Fruit fly (Drosophila melanogaster) whole organism, prepupa: ENCODE data around the gene CG8034.

Experiments used
- Blimp-1 ChIP-seq: fragments of 200-800 bp; sonication (Bioruptor generic); optimal IDR thresholded peaks from 3 replicates; lab custom pipeline; 2017; ENCODE audit warnings: missing biosample characterization, missing genetic modification characterization, mild to moderate bottlenecking, moderate library complexity, missing genetic modification reagents
- CG11294 ChIP-seq: fragments of 200-800 bp; sonication (Bioruptor generic); IDR thresholded peaks from 2 replicates; pipeline ENCODE4 v1.3.6; 2022; ENCODE audit warnings: missing biosample characterization, missing genetic modification characterization
- CG11762 ChIP-seq: fragments of 200-800 bp; sonication (Bioruptor generic); optimal IDR thresholded peaks from 3 replicates; lab custom pipeline; 2016; ENCODE audit warnings: missing biosample characterization, missing genetic modification characterization; ENCODE audit not compliant: insufficient read depth
- CG11902 ChIP-seq: fragments of 200-800 bp; sonication (Bioruptor generic); optimal IDR thresholded peaks from 3 replicates; lab custom pipeline; 2016; ENCODE audit warnings: missing biosample characterization, missing genetic modification characterization
- CG15336 ChIP-seq: fragments of 200-800 bp; sonication (Bioruptor generic); IDR thresholded peaks from 2 replicates; pipeline ENCODE4 v1.3.6; 2022; ENCODE audit warnings: missing biosample characterization, missing genetic modification characterization
- CG1621 ChIP-seq: fragments of 200-800 bp; sonication (Bioruptor generic); optimal IDR thresholded peaks from 3 replicates; lab custom pipeline; 2018; ENCODE audit warnings: missing biosample characterization, mild to moderate bottlenecking, missing genetic modification characterization
- CG16779 ChIP-seq: fragments of 200-800 bp; sonication (Bioruptor generic); optimal IDR thresholded peaks from 3 replicates; lab custom pipeline; 2017; ENCODE audit warnings: missing biosample characterization, mild to moderate bottlenecking, missing genetic modification characterization
- CG3032 ChIP-seq: fragments of 200-800 bp; optimal IDR thresholded peaks from 2 replicates; lab custom pipeline; 2019; ENCODE audit warnings: missing biosample characterization, mild to moderate bottlenecking, missing genetic modification characterization, moderate library complexity
- CG31627 ChIP-seq: fragments of 200-800 bp; sonication (Bioruptor generic); optimal IDR thresholded peaks from 3 replicates; lab custom pipeline; 2016; ENCODE audit warnings: missing biosample characterization, missing genetic modification characterization
- CG32006 ChIP-seq: fragments of 200-800 bp; sonication (Bioruptor generic); optimal IDR thresholded peaks from 3 replicates; lab custom pipeline; 2017; ENCODE audit warnings: missing biosample characterization, mild to moderate bottlenecking, missing genetic modification characterization
- CG34406 ChIP-seq: fragments of 200-800 bp; sonication (Bioruptor generic); optimal IDR thresholded peaks from 3 replicates; lab custom pipeline; 2016; ENCODE audit warnings: missing biosample characterization, missing genetic modification characterization
- CG3919 ChIP-seq: fragments of 200-800 bp; sonication (Bioruptor generic); optimal IDR thresholded peaks from 3 replicates; lab custom pipeline; 2016; ENCODE audit warnings: missing biosample characterization, missing genetic modification characterization
- CG4318 ChIP-seq: fragments of 200-800 bp; sonication (Bioruptor generic); optimal IDR thresholded peaks from 3 replicates; lab custom pipeline; 2017; ENCODE audit warnings: missing biosample characterization, mild to moderate bottlenecking, missing genetic modification characterization
- CG6163 ChIP-seq: fragments of 200-800 bp; sonication (Bioruptor generic); IDR thresholded peaks from 3 replicates; pipeline ENCODE4 v1.3.6; 2022; ENCODE audit warnings: missing biosample characterization, missing genetic modification characterization
- CG6276 ChIP-seq: fragments of 200-800 bp; sonication (Bioruptor generic); optimal IDR thresholded peaks from 2 replicates; lab custom pipeline; 2017; ENCODE audit warnings: missing biosample characterization, mild to moderate bottlenecking, missing genetic modification characterization
- CG6792 ChIP-seq: fragments of 200-800 bp; sonication (Bioruptor generic); optimal IDR thresholded peaks from 3 replicates; lab custom pipeline; 2016; ENCODE audit warnings: missing biosample characterization, missing genetic modification characterization
- CG6808 ChIP-seq: fragments of 200-800 bp; sonication (Bioruptor generic); optimal IDR thresholded peaks from 3 replicates; lab custom pipeline; 2017; ENCODE audit warnings: missing biosample characterization, missing genetic modification characterization, mild to moderate bottlenecking, moderate library complexity, missing genetic modification reagents
- CG6854 ChIP-seq: fragments of 200-800 bp; sonication (Bioruptor generic); optimal IDR thresholded peaks from 2 replicates; lab custom pipeline; 2017; ENCODE audit warnings: missing biosample characterization, mild to moderate bottlenecking, missing genetic modification characterization
- CG7368 ChIP-seq: fragments of 200-800 bp; sonication (Bioruptor generic); optimal IDR thresholded peaks from 3 replicates; lab custom pipeline; 2016; ENCODE audit warnings: missing biosample characterization, missing genetic modification characterization
- CG8119 ChIP-seq: fragments of 200-800 bp; sonication (Bioruptor generic); IDR thresholded peaks from 3 replicates; pipeline ENCODE4 v1.3.6; 2022; ENCODE audit warnings: missing biosample characterization, missing genetic modification characterization
- CG8632 ChIP-seq: fragments of 200-800 bp; sonication (Bioruptor generic); optimal IDR thresholded peaks from 3 replicates; lab custom pipeline; 2016; ENCODE audit warnings: missing biosample characterization, missing genetic modification characterization
- CG9139 ChIP-seq: fragments of 200-800 bp; sonication (Bioruptor generic); optimal IDR thresholded peaks from 3 replicates; lab custom pipeline; 2017; ENCODE audit warnings: missing biosample characterization, mild to moderate bottlenecking, missing genetic modification characterization
- Eip75B ChIP-seq: fragments of 200-800 bp; sonication (Bioruptor generic); optimal IDR thresholded peaks from 3 replicates; lab custom pipeline; 2016; ENCODE audit warnings: missing biosample characterization, missing genetic modification characterization
- Eip78C ChIP-seq: fragments of 200-800 bp; sonication (Bioruptor generic); peaks from one replicate; lab custom pipeline; 2016; ENCODE audit warnings: missing biosample characterization, missing genetic modification characterization
- Eip93F ChIP-seq: fragments of 200-800 bp; sonication (Bioruptor generic); optimal IDR thresholded peaks from 2 replicates; lab custom pipeline; 2016; ENCODE audit warnings: missing biosample characterization, mild to moderate bottlenecking, missing genetic modification characterization
- Ets96B ChIP-seq: fragments of 200-800 bp; optimal IDR thresholded peaks from 2 replicates; lab custom pipeline; 2019; ENCODE audit warnings: missing biosample characterization, mild to moderate bottlenecking, missing genetic modification characterization, moderate library complexity
- Gug ChIP-seq: fragments of 200-800 bp; sonication (Bioruptor generic); IDR thresholded peaks from 2 replicates; pipeline ENCODE4 v1.3.6; 2022; ENCODE audit warnings: missing biosample characterization, missing genetic modification characterization
- Hr38 ChIP-seq: sonication (Bioruptor generic); optimal IDR thresholded peaks from 2 replicates; lab custom pipeline; 2016; ENCODE audit warnings: missing biosample characterization, missing genetic modification characterization
- Hr39 ChIP-seq: fragments of 200-800 bp; sonication (Bioruptor generic); optimal IDR thresholded peaks from 2 replicates; lab custom pipeline; 2016; ENCODE audit warnings: missing biosample characterization, missing genetic modification characterization
- Hr4 ChIP-seq: fragments of 200-800 bp; sonication (Bioruptor generic); optimal IDR thresholded peaks from 3 replicates; lab custom pipeline; 2016; ENCODE audit warnings: missing biosample characterization, missing genetic modification characterization
- Lpt ChIP-seq: fragments of 200-800 bp; sonication (Bioruptor generic); optimal IDR thresholded peaks from 3 replicates; lab custom pipeline; 2016; ENCODE audit warnings: missing biosample characterization, missing genetic modification characterization
- Met ChIP-seq: fragments of 200-800 bp; sonication (Bioruptor generic); optimal IDR thresholded peaks from 3 replicates; lab custom pipeline; 2016; ENCODE audit warnings: missing biosample characterization, missing genetic modification characterization
- OdsH ChIP-seq: fragments of 200-800 bp; sonication (Bioruptor generic); optimal IDR thresholded peaks from 3 replicates; lab custom pipeline; 2016; ENCODE audit warnings: missing biosample characterization, missing genetic modification characterization
- Smox ChIP-seq: fragments of 200-800 bp; sonication (Bioruptor generic); optimal IDR thresholded peaks from 3 replicates; lab custom pipeline; 2016; ENCODE audit warnings: missing biosample characterization, missing genetic modification characterization
- Sox102F ChIP-seq: fragments of 200-800 bp; sonication (Bioruptor generic); optimal IDR thresholded peaks from 2 replicates; lab custom pipeline; 2016; ENCODE audit warnings: missing biosample characterization, mild to moderate bottlenecking, missing genetic modification characterization
- Sox14 ChIP-seq: fragments of 200-800 bp; sonication (Bioruptor generic); optimal IDR thresholded peaks from 3 replicates; lab custom pipeline; 2016; ENCODE audit warnings: missing biosample characterization, missing genetic modification characterization
- Sox15 ChIP-seq: fragments of 200-800 bp; sonication (Bioruptor generic); optimal IDR thresholded peaks from 3 replicates; lab custom pipeline; 2016; ENCODE audit warnings: missing biosample characterization, missing genetic modification characterization
- acj6 ChIP-seq: fragments of 200-800 bp; sonication (Bioruptor generic); optimal IDR thresholded peaks from 3 replicates; lab custom pipeline; 2016; ENCODE audit warnings: missing biosample characterization, missing genetic modification characterization
- cyc ChIP-seq: fragments of 200-800 bp; sonication (Bioruptor generic); optimal IDR thresholded peaks from 3 replicates; lab custom pipeline; 2016; ENCODE audit warnings: missing biosample characterization, missing genetic modification characterization
- dac ChIP-seq: fragments of 200-800 bp; sonication (Bioruptor generic); optimal IDR thresholded peaks from 2 replicates; lab custom pipeline; 2017; ENCODE audit warnings: missing biosample characterization, mild to moderate bottlenecking, missing genetic modification characterization
- dsx ChIP-seq: fragments of 200-800 bp; optimal IDR thresholded peaks from 3 replicates; lab custom pipeline; 2019; ENCODE audit warnings: missing biosample characterization, mild to moderate bottlenecking, missing genetic modification characterization, moderate library complexity; ENCODE audit not compliant: poor library complexity, severe bottlenecking
- eg ChIP-seq: fragments of 200-800 bp; sonication (Bioruptor generic); IDR thresholded peaks from 3 replicates; pipeline ENCODE4 v1.3.6; 2022; ENCODE audit warnings: missing biosample characterization, missing genetic modification characterization
- esn ChIP-seq: fragments of 200-800 bp; sonication (Bioruptor generic); optimal IDR thresholded peaks from 2 replicates; lab custom pipeline; 2016; ENCODE audit warnings: missing biosample characterization, mild to moderate bottlenecking, missing genetic modification characterization, moderate library complexity
- fd59A ChIP-seq: fragments of 200-800 bp; sonication (Bioruptor generic); optimal IDR thresholded peaks from 2 replicates; lab custom pipeline; 2017; ENCODE audit warnings: missing biosample characterization, mild to moderate bottlenecking, missing genetic modification characterization, missing genetic modification reagents
- fd85E ChIP-seq: fragments of 200-800 bp; sonication (Bioruptor generic); optimal IDR thresholded peaks from 3 replicates; lab custom pipeline; 2016; ENCODE audit warnings: missing biosample characterization, missing genetic modification characterization
- lz ChIP-seq: fragments of 200-800 bp; sonication (Bioruptor generic); optimal IDR thresholded peaks from 3 replicates; lab custom pipeline; 2016; ENCODE audit warnings: missing biosample characterization, missing genetic modification characterization
- net ChIP-seq: fragments of 200-800 bp; sonication (Bioruptor generic); optimal IDR thresholded peaks from 3 replicates; lab custom pipeline; 2016; ENCODE audit warnings: missing biosample characterization, missing genetic modification characterization
- pdm3 ChIP-seq: fragments of 200-800 bp; sonication (Bioruptor generic); optimal IDR thresholded peaks from 3 replicates; lab custom pipeline; 2016; ENCODE audit warnings: missing biosample characterization, missing genetic modification characterization
- salr ChIP-seq, 2 experiments: fragments of 200-800 bp; sonication (Bioruptor generic); optimal IDR thresholded peaks; 3 replicates each; lab custom pipeline; 2016 to 2018; ENCODE audit warnings: missing biosample characterization in 2 of 2, missing genetic modification characterization in 2 of 2, mild to moderate bottlenecking in 1 of 2
- spab ChIP-seq: fragments of 200-800 bp; sonication (Bioruptor generic); optimal IDR thresholded peaks from 2 replicates; lab custom pipeline; 2017; ENCODE audit warnings: missing biosample characterization, mild to moderate bottlenecking, missing genetic modification characterization, missing genetic modification reagents
- svp ChIP-seq: fragments of 200-800 bp; sonication (Bioruptor generic); peaks from one replicate; lab custom pipeline; 2016; ENCODE audit warnings: missing biosample characterization, missing genetic modification characterization

Gene CG8034

DNA sequence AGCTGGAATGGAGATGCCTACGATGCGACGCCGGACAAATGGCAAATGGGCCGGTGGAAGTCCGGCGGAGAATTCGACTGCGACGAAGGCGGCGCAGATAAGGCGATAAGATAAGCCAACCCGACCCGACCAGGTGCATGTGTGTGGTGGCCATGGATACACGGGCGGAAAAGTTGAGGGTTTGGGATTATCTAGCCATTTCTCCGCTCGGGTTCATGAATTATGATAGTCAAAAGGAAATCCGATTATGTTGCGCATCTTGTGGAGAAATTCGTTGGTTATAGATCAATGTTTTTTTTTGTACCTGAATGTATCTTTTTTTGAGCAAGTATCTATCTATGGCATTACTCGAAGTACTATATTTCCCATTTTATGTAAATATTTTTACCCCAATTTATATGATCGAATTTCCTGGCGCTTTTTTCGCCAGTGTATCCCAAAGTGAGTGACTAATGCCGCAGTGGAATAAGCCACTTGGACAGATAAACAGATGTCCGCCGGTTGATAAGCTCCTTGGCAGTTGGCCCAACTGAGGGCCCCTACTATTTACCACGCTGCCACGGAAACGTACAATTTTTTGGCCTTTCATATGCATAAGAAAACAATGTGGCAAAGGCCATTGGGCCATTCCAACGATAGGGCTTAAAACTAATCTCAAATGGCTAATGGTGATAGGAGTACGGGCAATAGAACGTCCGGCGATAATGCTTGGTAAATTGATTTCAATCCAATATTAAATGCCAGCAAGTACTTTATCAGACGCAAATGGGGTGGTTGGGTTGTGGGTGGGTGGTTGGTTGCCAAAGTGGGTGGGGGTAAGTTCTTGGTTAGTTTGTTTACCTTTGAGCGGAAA, 50.5 kb downstream of the CG8034 start, which contains the start of gene CG7992:
Gene CG7992 (minus strand): TSS at position 51 of the 853 bp plus-strand sequence.
- peak; percentile 56 for TF ChIP-seq CG34406
- peak; percentile 51 for TF ChIP-seq Hr39 (GFP tag; lab: Kevin White, UChicago)
- TF ChIP-seq dac (GFP tag; lab: Kevin White, UChicago) = no peak
- TF ChIP-seq fd59A (GFP tag; lab: Kevin White, UChicago) = no peak
- no peak for TF ChIP-seq CG3919
- no peak for TF ChIP-seq CG3032 (tag; lab: Kevin White, UChicago)
- TF ChIP-seq Eip93F = no peak
- TF ChIP-seq spab (GFP tag; lab: Kevin White, UChicago) = no peak
- peak; percentile 33 for TF ChIP-seq Sox14 (GFP tag; lab: Kevin White, UChicago)
- TF ChIP-seq Hr38 (GFP tag; lab: Kevin White, UChicago) = no peak
- no peak for TF ChIP-seq svp (GFP tag; lab: Kevin White, UChicago)
- peak; percentile 55 for TF ChIP-seq OdsH (GFP tag; lab: Kevin White, UChicago)
- no peak for TF ChIP-seq CG6163 (GFP tag; lab: Robert Waterston, UW)
- no peak for TF ChIP-seq salr (GFP tag; optimal IDR thresholded peaks at IDR 0.05; lab: Kevin White, UChicago)
- no peak for TF ChIP-seq dsx (GFP tag; lab: Kevin White, UChicago)
- TF ChIP-seq CG11294 (GFP tag; lab: Robert Waterston, UW) = no peak
- TF ChIP-seq CG11762 = no peak
- TF ChIP-seq CG11902 = peak; percentile 6
- TF ChIP-seq acj6 (GFP tag; lab: Kevin White, UChicago) = peak; percentile 51
- no peak for TF ChIP-seq Ets96B
- TF ChIP-seq CG32006 (GFP tag; lab: Kevin White, UChicago) = peak; percentile 30
- TF ChIP-seq CG31627 (GFP tag; lab: Kevin White, UChicago) = peak; percentile 47
- TF ChIP-seq Smox = peak; percentile 62
- 0 out of 3 replicates have a peak, but pooled peaks have one; percentile 32 for TF ChIP-seq CG8119 (GFP tag; lab: Robert Waterston, UW)
- TF ChIP-seq Lpt (GFP tag; lab: Kevin White, UChicago) = no peak
- TF ChIP-seq fd85E (GFP tag; lab: Kevin White, UChicago) = no peak
- TF ChIP-seq esn (GFP tag; lab: Kevin White, UChicago) = peak; percentile 64
- peak; percentile 49 for TF ChIP-seq lz (GFP tag; lab: Kevin White, UChicago)
- TF ChIP-seq Sox15 (GFP tag; lab: Kevin White, UChicago) = peak; percentile 31
- TF ChIP-seq CG4318 (GFP tag; lab: Kevin White, UChicago) = no peak
- peak; percentile 80 for TF ChIP-seq Eip78C (GFP tag; lab: Kevin White, UChicago)
- TF ChIP-seq CG6808 (GFP tag; lab: Kevin White, UChicago) = no peak
- TF ChIP-seq CG6792 (GFP tag; lab: Kevin White, UChicago) = peak; percentile 56
- TF ChIP-seq eg (GFP tag; lab: Robert Waterston, UW) = 0 out of 3 replicates have a peak, but pooled peaks have one; percentile 31
- TF ChIP-seq CG6854 (GFP tag; lab: Kevin White, UChicago) = no peak
- no peak for TF ChIP-seq CG7368 (GFP tag; lab: Kevin White, UChicago)
- no peak for TF ChIP-seq Met (GFP tag; lab: Kevin White, UChicago)
- peak; percentile 48 for TF ChIP-seq net
- no peak for TF ChIP-seq CG6276 (GFP tag; lab: Kevin White, UChicago)
- peak; percentile 40 for TF ChIP-seq CG8632 (GFP tag; lab: Kevin White, UChicago)
- no peak for TF ChIP-seq Blimp-1
- no peak for TF ChIP-seq Sox102F
- TF ChIP-seq Gug (GFP tag; lab: Robert Waterston, UW) = 0 out of 2 replicates have a peak, but pooled peaks have one; percentile 21
- peak; percentile 41 for TF ChIP-seq cyc
- TF ChIP-seq CG1621 (tag; lab: Kevin White, UChicago) = no peak
- TF ChIP-seq pdm3 = peak; percentile 45
- peak; percentile 22 for TF ChIP-seq Hr4 (GFP tag; lab: Kevin White, UChicago)
- TF ChIP-seq CG16779 (tag; lab: Kevin White, UChicago) = no peak
- no peak for TF ChIP-seq Eip75B (GFP tag; lab: Kevin White, UChicago)
- TF ChIP-seq CG9139 (GFP tag; lab: Kevin White, UChicago) = no peak
- TF ChIP-seq CG15336 (GFP tag; lab: Robert Waterston, UW) = no peak
